Worm (Caenorhabditis elegans) whole organism, midembryonic: ENCODE results near the gene T05C1.3.

ENCODE experiments used
- T22C8.4 ChIP-seq: fragments of 200-800 bp; sonication (Bioruptor generic); IDR thresholded peaks from 2 replicates; pipeline ENCODE4 v1.3.6; 2022; ENCODE audit warnings: missing genetic modification characterization, missing compliant biosample characterization
- cog-1 ChIP-seq: sonication (generic microtip); optimal IDR thresholded peaks from 2 replicates; lab custom pipeline; 2016; ENCODE audit warnings: missing genetic modification characterization, missing compliant biosample characterization
- flt-1 ChIP-seq: fragments of 200-800 bp; sonication (Bioruptor generic); IDR thresholded peaks from 2 replicates; pipeline ENCODE4 v1.3.6; 2022; ENCODE audit warnings: missing genetic modification characterization, missing compliant biosample characterization
- klf-2 ChIP-seq: fragments of 200-800 bp; sonication (Bioruptor generic); conservative IDR thresholded peaks from 2 replicates; pipeline ENCODE4 v1.3.6; 2022; ENCODE audit warnings: missing genetic modification reagents, missing genetic modification characterization, missing compliant biosample characterization
- med-1 ChIP-seq: sonication (generic microtip); optimal IDR thresholded peaks from 2 replicates; lab custom pipeline; 2017; ENCODE audit warnings: missing genetic modification characterization, mild to moderate bottlenecking, missing compliant biosample characterization, antibody characterized with exemption, missing genetic modification reagents; ENCODE audit not compliant: insufficient read depth
- ref-1 ChIP-seq: fragments of 200-800 bp; sonication (Bioruptor generic); conservative IDR thresholded peaks from 2 replicates; pipeline ENCODE4 v1.3.6; 2022; ENCODE audit warnings: missing genetic modification reagents, missing genetic modification characterization, missing compliant biosample characterization
- tab-1 ChIP-seq: fragments of 200-800 bp; sonication (Bioruptor generic); IDR thresholded peaks from 2 replicates; pipeline ENCODE4 v1.3.6; 2022; ENCODE audit warnings: missing genetic modification characterization, missing compliant biosample characterization
- ztf-23 ChIP-seq: fragments of 200-800 bp; sonication (Bioruptor generic); IDR thresholded peaks from 2 replicates; pipeline ENCODE4 v1.3.6; 2022; ENCODE audit warnings: missing genetic modification reagents, missing genetic modification characterization, missing compliant biosample characterization
- ztf-29 ChIP-seq: fragments of 200-800 bp; sonication (Bioruptor generic); IDR thresholded peaks from 2 replicates; pipeline ENCODE4 v1.3.6; 2022; ENCODE audit warnings: missing genetic modification reagents, missing genetic modification characterization, missing compliant biosample characterization

Gene T05C1.3

ce11 chrII:4489288-4489687 is at the start of gene T05C1.3:
TSS of gene T05C1.3 (minus strand) at chrII:4489388.
- no peak for TF ChIP-seq med-1 (GFP tag; lab: Kevin White, UChicago)
- no peak for TF ChIP-seq ztf-29 (GFP tag; lab: Robert Waterston, UW)
- TF ChIP-seq T22C8.4 (GFP tag; lab: Robert Waterston, UW): no peak
- no peak for TF ChIP-seq flt-1 (GFP tag; lab: Robert Waterston, UW)
- TF ChIP-seq cog-1 (tag; lab: Kevin White, UChicago): no peak
- no peak for TF ChIP-seq ztf-23

DNA sequence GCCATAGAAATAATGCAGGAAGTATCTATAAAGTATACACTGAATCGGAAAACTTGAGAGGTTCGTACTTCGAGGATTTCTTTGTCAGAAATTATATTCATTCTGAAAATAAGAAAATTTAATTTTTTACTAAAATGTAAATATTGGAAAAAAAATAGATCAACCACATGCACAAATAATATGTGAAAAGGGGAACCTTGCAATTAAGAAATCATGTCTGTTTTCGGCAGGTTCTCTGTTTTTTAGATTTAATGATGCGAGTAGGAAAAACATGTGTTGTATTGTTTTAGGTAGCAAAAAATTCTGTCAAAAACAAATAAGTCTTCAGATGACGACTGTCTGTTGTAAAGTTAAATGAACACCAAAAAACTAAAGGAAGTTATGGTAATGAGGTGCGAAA is 48.0 kb upstream of the T05C1.3 start, which contains the start of gene sra-33:
TSS of gene sra-33 (minus strand) at position 101 of the 400 bp plus-strand sequence.
- no peak for TF ChIP-seq tab-1
- TF ChIP-seq T22C8.4 (GFP tag; lab: Robert Waterston, UW): no peak
- no peak for TF ChIP-seq ztf-23
- TF ChIP-seq cog-1 (tag; lab: Kevin White, UChicago): no peak
- no peak for TF ChIP-seq ztf-29 (GFP tag; lab: Robert Waterston, UW)
- no peak for TF ChIP-seq flt-1 (GFP tag; lab: Robert Waterston, UW)
- TF ChIP-seq med-1 (GFP tag; lab: Kevin White, UChicago): no peak
- no peak for TF ChIP-seq klf-2 (GFP tag; lab: Robert Waterston, UW)

- TF ChIP-seq ref-1 (GFP tag; lab: Robert Waterston, UW) (no peak), klf-2 (GFP tag; lab: Robert Waterston, UW) (no peak), ztf-29 (GFP tag; lab: Robert Waterston, UW) (no peak), flt-1 (GFP tag; lab: Robert Waterston, UW) (no peak), cog-1 (tag; lab: Kevin White, UChicago) (no peak), med-1 (GFP tag; lab: Kevin White, UChicago) (no peak), tab-1 (no peak), T22C8.4 (GFP tag; lab: Robert Waterston, UW) (no peak), ztf-23 (no peak)
Measured at ce11 chrII:4531880-4532279, 42.7 kb upstream of the T05C1.3 start, which contains the start of gene sra-32. TSS of gene sra-32 (minus strand) at chrII:4531980.

- TF ChIP-seq cog-1 (tag; lab: Kevin White, UChicago) (no peak), T22C8.4 (GFP tag; lab: Robert Waterston, UW) (no peak), klf-2 (GFP tag; lab: Robert Waterston, UW) (no peak), tab-1 (no peak), med-1 (GFP tag; lab: Kevin White, UChicago) (no peak), ref-1 (GFP tag; lab: Robert Waterston, UW) (no peak), ztf-29 (GFP tag; lab: Robert Waterston, UW) (no peak)
Measured at ce11 chrII:4527800-4528199, 38.6 kb upstream of the T05C1.3 start, which contains the start of gene sra-35. TSS of gene sra-35 (minus strand) at chrII:4527900.

DNA sequence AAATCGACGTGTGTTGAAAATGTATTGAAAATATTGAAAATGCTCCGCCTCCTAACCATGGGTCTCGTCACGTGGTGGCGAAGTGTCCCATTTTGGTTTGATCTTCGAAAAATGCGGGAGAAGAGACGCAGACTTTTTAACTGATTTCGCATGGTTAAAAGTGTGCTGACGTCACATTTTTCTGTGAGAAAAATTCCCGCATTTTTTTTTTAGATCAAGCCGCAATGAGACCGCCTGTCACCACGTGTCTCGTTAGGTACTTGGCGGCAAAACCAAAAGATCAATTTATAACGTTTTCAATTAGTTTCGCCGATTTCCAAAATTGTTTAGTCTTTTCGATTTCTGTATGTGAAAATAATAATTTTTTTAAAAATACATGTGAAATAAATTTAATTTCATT is 36.0 kb upstream of the T05C1.3 start:
- TF ChIP-seq ztf-29 (GFP tag; lab: Robert Waterston, UW) (no peak), cog-1 (tag; lab: Kevin White, UChicago) (no peak), ref-1 (GFP tag; lab: Robert Waterston, UW) (no peak), ztf-23 (no peak), flt-1 (GFP tag; lab: Robert Waterston, UW) (no peak), med-1 (GFP tag; lab: Kevin White, UChicago) (no peak), T22C8.4 (GFP tag; lab: Robert Waterston, UW) (no peak), tab-1 (no peak), klf-2 (GFP tag; lab: Robert Waterston, UW) (no peak)

DNA sequence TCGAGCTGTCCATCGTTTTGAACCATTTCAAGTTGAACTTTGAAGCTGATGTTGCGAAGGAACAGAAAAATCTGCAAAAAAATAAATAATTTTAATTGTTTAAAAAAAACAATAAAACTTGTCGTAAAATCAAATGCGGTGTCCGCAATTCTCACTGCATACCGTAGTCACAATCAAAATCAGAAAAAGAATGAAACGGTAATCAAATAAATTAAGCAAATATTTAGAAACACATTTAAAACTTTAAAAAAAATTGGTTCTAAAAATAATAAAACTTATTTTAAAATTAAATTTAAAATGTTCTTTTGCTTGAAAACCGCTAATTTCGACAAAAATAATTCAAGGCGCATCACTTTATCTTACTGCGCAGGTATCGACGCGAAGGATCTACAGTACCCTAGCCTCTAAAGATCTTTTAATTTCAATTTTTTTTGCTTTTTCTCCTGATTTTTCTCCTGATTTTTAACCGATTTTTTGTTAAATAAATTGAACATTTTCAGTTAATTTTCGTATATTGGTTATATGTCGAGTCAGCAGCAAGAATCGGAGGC is 34.0 kb upstream of the T05C1.3 start, which contains the start of the genes B0304.4 and B0304.2:
TSS of gene B0304.4 (minus strand) at position 101 of the 551 bp plus-strand sequence.
TSS of gene B0304.2 (plus strand) at position 501 of the 551 bp plus-strand sequence.
- TF ChIP-seq ztf-23: no peak
- no peak for TF ChIP-seq T22C8.4 (GFP tag; lab: Robert Waterston, UW)
- TF ChIP-seq klf-2 (GFP tag; lab: Robert Waterston, UW): no peak
- TF ChIP-seq flt-1 (GFP tag; lab: Robert Waterston, UW): no peak

ce11 chrII:4519976-4520594 is 30.9 kb upstream of the T05C1.3 start:
- TF ChIP-seq T22C8.4 (GFP tag; lab: Robert Waterston, UW): no peak
- no peak for TF ChIP-seq ref-1 (GFP tag; lab: Robert Waterston, UW)
- no peak for TF ChIP-seq cog-1 (tag; lab: Kevin White, UChicago)
- TF ChIP-seq flt-1 (GFP tag; lab: Robert Waterston, UW): no peak
- no peak for TF ChIP-seq med-1 (GFP tag; lab: Kevin White, UChicago)
- TF ChIP-seq ztf-23: no peak
- no peak for TF ChIP-seq ztf-29 (GFP tag; lab: Robert Waterston, UW)
- TF ChIP-seq klf-2 (GFP tag; lab: Robert Waterston, UW): no peak
- TF ChIP-seq tab-1: no peak

- TF ChIP-seq flt-1 (GFP tag; lab: Robert Waterston, UW) (0 out of 2 replicates have a peak, but pooled peaks have one; percentile 16), cog-1 (tag; lab: Kevin White, UChicago) (no peak), ref-1 (GFP tag; lab: Robert Waterston, UW) (no peak), ztf-29 (GFP tag; lab: Robert Waterston, UW) (no peak), ztf-23 (no peak)
Measured at ce11 chrII:4518300-4518907, 29.2 kb upstream of the T05C1.3 start, which contains the start of gene hlh-1. TSS of gene hlh-1 (plus strand) at chrII:4518574.

DNA sequence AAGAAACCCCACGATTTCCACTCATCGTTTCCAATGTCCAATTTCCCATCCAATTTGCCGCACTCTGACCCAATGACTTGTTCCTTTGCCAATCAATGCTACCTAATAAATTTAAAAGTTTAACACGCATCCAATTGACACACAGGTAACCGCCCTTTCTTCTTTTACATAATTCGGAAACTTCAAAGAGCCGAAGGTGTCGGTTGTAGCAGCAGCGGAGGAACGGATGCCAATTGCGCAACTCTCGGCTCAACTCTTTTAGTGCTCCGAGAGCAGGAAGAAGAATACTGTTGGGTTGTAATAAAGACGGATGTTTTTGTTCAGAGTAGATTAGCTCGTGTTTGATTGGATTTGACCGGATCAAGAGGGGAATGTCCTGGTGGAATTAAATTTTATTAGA is 28.1 kb upstream of the T05C1.3 start:
- TF ChIP-seq tab-1: no peak
